Fruit fly (Drosophila melanogaster) whole organism, prepupa: ENCODE measurements around the gene CG18542.

Experiments used
- CG10669 ChIP-seq: fragments of 200-800 bp; sonication (Bioruptor generic); optimal IDR thresholded peaks from 3 replicates; lab custom pipeline; 2018; ENCODE audit warnings: missing biosample characterization, mild to moderate bottlenecking, missing genetic modification characterization, moderate library complexity
- CG11294 ChIP-seq: fragments of 200-800 bp; sonication (Bioruptor generic); IDR thresholded peaks from 2 replicates; pipeline ENCODE4 v1.3.6; 2022; ENCODE audit warnings: missing biosample characterization, missing genetic modification characterization
- CG11902 ChIP-seq: fragments of 200-800 bp; sonication (Bioruptor generic); optimal IDR thresholded peaks from 3 replicates; lab custom pipeline; 2016; ENCODE audit warnings: missing biosample characterization, missing genetic modification characterization
- CG15336 ChIP-seq: fragments of 200-800 bp; sonication (Bioruptor generic); IDR thresholded peaks from 2 replicates; pipeline ENCODE4 v1.3.6; 2022; ENCODE audit warnings: missing biosample characterization, missing genetic modification characterization
- CG1621 ChIP-seq: fragments of 200-800 bp; sonication (Bioruptor generic); optimal IDR thresholded peaks from 3 replicates; lab custom pipeline; 2018; ENCODE audit warnings: missing biosample characterization, mild to moderate bottlenecking, missing genetic modification characterization
- CG31627 ChIP-seq: fragments of 200-800 bp; sonication (Bioruptor generic); optimal IDR thresholded peaks from 3 replicates; lab custom pipeline; 2016; ENCODE audit warnings: missing biosample characterization, missing genetic modification characterization
- CG34406 ChIP-seq: fragments of 200-800 bp; sonication (Bioruptor generic); optimal IDR thresholded peaks from 3 replicates; lab custom pipeline; 2016; ENCODE audit warnings: missing biosample characterization, missing genetic modification characterization
- CG6163 ChIP-seq: fragments of 200-800 bp; sonication (Bioruptor generic); IDR thresholded peaks from 3 replicates; pipeline ENCODE4 v1.3.6; 2022; ENCODE audit warnings: missing biosample characterization, missing genetic modification characterization
- CG6792 ChIP-seq: fragments of 200-800 bp; sonication (Bioruptor generic); optimal IDR thresholded peaks from 3 replicates; lab custom pipeline; 2016; ENCODE audit warnings: missing biosample characterization, missing genetic modification characterization
- CG6808 ChIP-seq: fragments of 200-800 bp; sonication (Bioruptor generic); optimal IDR thresholded peaks from 3 replicates; lab custom pipeline; 2017; ENCODE audit warnings: missing biosample characterization, missing genetic modification characterization, mild to moderate bottlenecking, moderate library complexity, missing genetic modification reagents
- CG6854 ChIP-seq: fragments of 200-800 bp; sonication (Bioruptor generic); optimal IDR thresholded peaks from 2 replicates; lab custom pipeline; 2017; ENCODE audit warnings: missing biosample characterization, mild to moderate bottlenecking, missing genetic modification characterization
- CG7368 ChIP-seq: fragments of 200-800 bp; sonication (Bioruptor generic); optimal IDR thresholded peaks from 3 replicates; lab custom pipeline; 2016; ENCODE audit warnings: missing biosample characterization, missing genetic modification characterization
- CG8119 ChIP-seq: fragments of 200-800 bp; sonication (Bioruptor generic); IDR thresholded peaks from 3 replicates; pipeline ENCODE4 v1.3.6; 2022; ENCODE audit warnings: missing biosample characterization, missing genetic modification characterization
- CG8319 ChIP-seq: fragments of 200-800 bp; sonication (Bioruptor generic); optimal IDR thresholded peaks from 3 replicates; lab custom pipeline; 2016; ENCODE audit warnings: missing biosample characterization, missing genetic modification characterization
- CG8632 ChIP-seq: fragments of 200-800 bp; sonication (Bioruptor generic); optimal IDR thresholded peaks from 3 replicates; lab custom pipeline; 2016; ENCODE audit warnings: missing biosample characterization, missing genetic modification characterization
- CG9139 ChIP-seq: fragments of 200-800 bp; sonication (Bioruptor generic); optimal IDR thresholded peaks from 3 replicates; lab custom pipeline; 2017; ENCODE audit warnings: missing biosample characterization, mild to moderate bottlenecking, missing genetic modification characterization
- Eip78C ChIP-seq: fragments of 200-800 bp; sonication (Bioruptor generic); peaks from one replicate; lab custom pipeline; 2016; ENCODE audit warnings: missing biosample characterization, missing genetic modification characterization
- Gug ChIP-seq: fragments of 200-800 bp; sonication (Bioruptor generic); IDR thresholded peaks from 2 replicates; pipeline ENCODE4 v1.3.6; 2022; ENCODE audit warnings: missing biosample characterization, missing genetic modification characterization
- OdsH ChIP-seq: fragments of 200-800 bp; sonication (Bioruptor generic); optimal IDR thresholded peaks from 3 replicates; lab custom pipeline; 2016; ENCODE audit warnings: missing biosample characterization, missing genetic modification characterization
- Smox ChIP-seq: fragments of 200-800 bp; sonication (Bioruptor generic); optimal IDR thresholded peaks from 3 replicates; lab custom pipeline; 2016; ENCODE audit warnings: missing biosample characterization, missing genetic modification characterization
- Sox14 ChIP-seq: fragments of 200-800 bp; sonication (Bioruptor generic); optimal IDR thresholded peaks from 3 replicates; lab custom pipeline; 2016; ENCODE audit warnings: missing biosample characterization, missing genetic modification characterization
- Sox15 ChIP-seq: fragments of 200-800 bp; sonication (Bioruptor generic); optimal IDR thresholded peaks from 3 replicates; lab custom pipeline; 2016; ENCODE audit warnings: missing biosample characterization, missing genetic modification characterization
- achi ChIP-seq: fragments of 200-800 bp; sonication (Bioruptor generic); optimal IDR thresholded peaks from 3 replicates; lab custom pipeline; 2016; ENCODE audit warnings: missing biosample characterization, missing genetic modification characterization
- dsx ChIP-seq: fragments of 200-800 bp; optimal IDR thresholded peaks from 3 replicates; lab custom pipeline; 2019; ENCODE audit warnings: missing biosample characterization, mild to moderate bottlenecking, missing genetic modification characterization, moderate library complexity; ENCODE audit not compliant: poor library complexity, severe bottlenecking
- eg ChIP-seq: fragments of 200-800 bp; sonication (Bioruptor generic); IDR thresholded peaks from 3 replicates; pipeline ENCODE4 v1.3.6; 2022; ENCODE audit warnings: missing biosample characterization, missing genetic modification characterization
- esn ChIP-seq: fragments of 200-800 bp; sonication (Bioruptor generic); optimal IDR thresholded peaks from 2 replicates; lab custom pipeline; 2016; ENCODE audit warnings: missing biosample characterization, mild to moderate bottlenecking, missing genetic modification characterization, moderate library complexity
- fd59A ChIP-seq: fragments of 200-800 bp; sonication (Bioruptor generic); optimal IDR thresholded peaks from 2 replicates; lab custom pipeline; 2017; ENCODE audit warnings: missing biosample characterization, mild to moderate bottlenecking, missing genetic modification characterization, missing genetic modification reagents
- fkh ChIP-seq: fragments of 200-800 bp; sonication (Bioruptor generic); optimal IDR thresholded peaks from 3 replicates; lab custom pipeline; 2017; ENCODE audit warnings: missing biosample characterization, mild to moderate bottlenecking, missing genetic modification characterization, moderate library complexity
- pdm3 ChIP-seq: fragments of 200-800 bp; sonication (Bioruptor generic); optimal IDR thresholded peaks from 3 replicates; lab custom pipeline; 2016; ENCODE audit warnings: missing biosample characterization, missing genetic modification characterization
- salr ChIP-seq, 2 experiments: fragments of 200-800 bp; sonication (Bioruptor generic); optimal IDR thresholded peaks; 3 replicates each; lab custom pipeline; 2016 to 2018; ENCODE audit warnings: missing biosample characterization in 2 of 2, missing genetic modification characterization in 2 of 2, mild to moderate bottlenecking in 1 of 2
- ss ChIP-seq, 2 experiments: fragments of 200-800 bp; sonication (Bioruptor generic); optimal IDR thresholded peaks; 2 replicates in 1 of 2; 3 replicates in 1 of 2; lab custom pipeline; 2017 to 2018; ENCODE audit warnings: mild to moderate bottlenecking in 2 of 2, missing biosample characterization in 2 of 2, missing genetic modification characterization in 2 of 2, moderate library complexity in 1 of 2
- vri ChIP-seq: fragments of 200-800 bp; sonication (Bioruptor generic); optimal IDR thresholded peaks from 3 replicates; lab custom pipeline; 2016; ENCODE audit warnings: missing biosample characterization, mild to moderate bottlenecking, missing genetic modification characterization

CG18542 gene

DNA sequence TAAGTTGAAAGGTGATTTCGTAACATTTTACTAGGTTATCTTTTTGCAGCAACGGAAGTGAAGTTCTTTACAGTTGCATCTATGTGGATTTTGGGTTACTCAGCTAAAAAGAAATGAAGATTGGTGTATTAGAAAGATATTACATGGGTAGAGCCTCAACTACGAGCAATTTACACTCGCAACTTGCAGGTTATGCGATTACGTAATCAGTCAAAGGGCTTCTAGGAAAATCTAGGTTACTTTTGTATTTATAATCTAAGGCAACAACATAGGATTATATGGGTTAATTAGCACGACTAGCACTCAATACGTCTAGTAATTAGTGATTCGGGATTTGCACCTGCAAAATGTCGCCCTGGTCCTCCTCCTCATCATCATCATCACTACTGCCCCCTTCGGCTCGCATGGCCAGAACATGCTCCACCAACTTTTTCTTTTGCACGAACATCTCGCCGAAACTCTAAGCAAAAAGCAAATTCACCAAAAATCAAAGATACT is 11.3 kb upstream of the CG18542 start, which contains the start of gene Dhc1:
Dhc1 (minus strand) TSS at position 448 of the 498 bp plus-strand sequence.
- no peak for TF ChIP-seq CG1621 (tag; lab: Kevin White, UChicago)

DNA sequence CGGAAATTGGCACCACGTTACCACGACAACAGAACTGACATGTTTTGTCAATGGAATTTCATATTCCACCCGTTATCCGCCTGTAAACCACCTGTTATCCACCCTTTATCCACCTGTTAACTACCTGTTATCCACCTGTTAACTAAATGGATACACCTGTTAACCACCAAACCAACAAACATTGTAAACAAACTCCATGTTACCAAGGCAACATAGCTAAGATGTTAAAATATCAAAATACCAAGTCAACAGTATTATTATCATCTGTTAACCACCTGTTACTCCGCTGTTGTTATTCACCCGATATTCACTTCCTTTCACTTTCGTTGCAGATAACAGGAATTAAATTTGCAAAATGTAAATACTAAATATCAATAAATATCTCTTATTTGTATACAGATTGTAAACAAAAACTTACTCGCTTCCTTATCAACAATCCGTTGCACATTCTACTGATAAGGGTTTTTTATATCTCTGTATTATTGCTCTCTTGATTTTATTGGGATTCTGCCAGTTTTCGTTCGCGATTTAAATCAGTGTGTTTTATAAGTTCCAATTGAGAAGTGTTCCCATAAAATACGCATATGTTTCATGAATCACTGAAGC is 10.5 kb upstream of the CG18542 start, which contains the start of gene Nepl12:
Nepl12 (plus strand) TSS at position 556 of the 606 bp plus-strand sequence.
- peak in 1 of 2 experiments; percentile 22 for TF ChIP-seq salr (GFP tag; optimal IDR thresholded peaks at IDR 0.05; lab: Kevin White, UChicago)
- TF ChIP-seq CG8319 (GFP tag; lab: Kevin White, UChicago), result peak; percentile 18
- TF ChIP-seq CG6163 (GFP tag; lab: Robert Waterston, UW), result no peak
- TF ChIP-seq CG8632 (GFP tag; lab: Kevin White, UChicago), result peak; percentile 27
- TF ChIP-seq CG11902 (GFP tag; lab: Kevin White, UChicago), result peak; percentile 19
- TF ChIP-seq OdsH (GFP tag; lab: Kevin White, UChicago), result no peak
- peak; percentile 8 for TF ChIP-seq achi (GFP tag; lab: Kevin White, UChicago)
- TF ChIP-seq pdm3 (GFP tag; lab: Kevin White, UChicago), result no peak
- TF ChIP-seq CG34406, result peak; percentile 9
- peak; percentile 12 for TF ChIP-seq CG6792 (GFP tag; lab: Kevin White, UChicago)

DNA sequence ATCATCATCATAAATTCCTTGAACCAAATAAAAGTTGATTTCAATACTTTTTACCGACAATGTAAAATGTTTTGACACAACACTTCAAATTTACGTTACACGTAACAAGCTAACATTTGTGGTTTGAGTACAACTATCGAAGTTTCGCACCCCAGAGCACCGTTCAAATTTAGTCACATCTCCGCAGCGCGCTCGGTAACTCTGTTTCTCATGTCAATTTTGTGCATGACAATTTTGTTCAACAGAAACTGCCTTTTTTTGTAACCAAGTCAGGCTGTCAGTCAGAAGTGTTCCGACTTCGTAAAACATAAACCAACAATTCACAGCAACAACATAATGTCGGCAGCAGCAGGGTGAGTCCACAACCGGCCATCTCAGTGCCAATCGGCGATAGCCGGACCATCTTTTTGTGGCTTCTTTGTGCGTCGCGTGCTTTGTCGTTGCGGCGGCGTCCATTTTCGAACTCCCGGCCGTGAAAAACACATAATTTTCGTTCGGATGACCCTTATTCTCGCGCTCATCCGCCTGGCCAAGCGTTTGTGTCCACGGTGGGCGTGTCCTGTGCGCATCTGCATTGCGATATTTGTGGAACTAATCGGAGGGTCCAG is 7.7 kb upstream of the CG18542 start, which contains the start of gene p23:
p23 (plus strand) TSS at position 194 of the 608 bp plus-strand sequence.
- no peak for TF ChIP-seq CG8119 (GFP tag; lab: Robert Waterston, UW)
- TF ChIP-seq CG10669 (GFP tag; lab: Kevin White, UChicago), result no peak
- TF ChIP-seq CG6808 (GFP tag; lab: Kevin White, UChicago), result no peak
- TF ChIP-seq fkh (GFP tag; lab: Kevin White, UChicago), result peak; percentile 11
- no peak for TF ChIP-seq vri (GFP tag; lab: Kevin White, UChicago)
- peak; percentile 34 for TF ChIP-seq dsx (GFP tag; lab: Kevin White, UChicago)
- TF ChIP-seq Smox, result no peak
- no peak for TF ChIP-seq Eip78C (GFP tag; lab: Kevin White, UChicago)
- TF ChIP-seq CG9139 (GFP tag; lab: Kevin White, UChicago), result peak; percentile 9
- no peak for TF ChIP-seq Gug (GFP tag; lab: Robert Waterston, UW)
- TF ChIP-seq OdsH (GFP tag; lab: Kevin White, UChicago), result no peak
- peak in 1 of 2 experiments; percentile 43 for TF ChIP-seq ss (GFP tag; optimal IDR thresholded peaks at IDR 0.05; lab: Kevin White, UChicago)
- TF ChIP-seq CG6854 (GFP tag; lab: Kevin White, UChicago), result no peak
- no peak for TF ChIP-seq CG11902 (GFP tag; lab: Kevin White, UChicago)
- TF ChIP-seq Sox14 (GFP tag; lab: Kevin White, UChicago), result peak; percentile 66
- TF ChIP-seq salr (GFP tag; optimal IDR thresholded peaks at IDR 0.05; lab: Kevin White, UChicago), result no peak
- TF ChIP-seq CG1621 (tag; lab: Kevin White, UChicago), result no peak
- TF ChIP-seq CG11294 (GFP tag; lab: Robert Waterston, UW), result no peak
- TF ChIP-seq CG8319 (GFP tag; lab: Kevin White, UChicago), result no peak
- TF ChIP-seq CG7368 (GFP tag; lab: Kevin White, UChicago), result no peak
- TF ChIP-seq achi (GFP tag; lab: Kevin White, UChicago), result peak; percentile 81
- no peak for TF ChIP-seq pdm3 (GFP tag; lab: Kevin White, UChicago)
- TF ChIP-seq eg (GFP tag; lab: Robert Waterston, UW), result 0 out of 3 replicates have a peak, but pooled peaks have one; percentile 9
- TF ChIP-seq CG15336 (GFP tag; lab: Robert Waterston, UW), result no peak

DNA sequence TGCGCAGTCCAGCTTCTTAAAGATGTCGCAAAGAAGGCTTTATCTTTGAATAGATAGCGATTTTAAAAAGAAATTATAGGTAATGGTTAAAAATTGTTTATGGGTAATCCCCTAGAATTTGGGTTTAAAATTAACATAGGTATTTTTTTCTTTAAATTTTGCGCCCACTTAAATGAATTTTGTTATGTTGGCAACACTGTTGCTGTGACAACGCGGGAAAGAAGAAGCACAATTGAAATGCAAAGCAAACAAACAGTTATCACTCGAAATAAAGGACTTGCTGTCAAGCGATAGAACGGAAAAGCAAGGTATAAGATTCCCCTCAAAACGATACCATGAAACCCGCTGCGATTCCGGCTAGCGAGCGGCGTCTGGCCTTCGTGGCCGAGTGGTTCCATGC is 5.8 kb upstream of the CG18542 start, which contains the start of gene nmdyn-D7:
nmdyn-D7 (plus strand) TSS at position 194 of the 400 bp plus-strand sequence.
- peak; percentile 92 for TF ChIP-seq fkh (GFP tag; lab: Kevin White, UChicago)
- TF ChIP-seq Sox15 (GFP tag; lab: Kevin White, UChicago), result no peak
- TF ChIP-seq achi (GFP tag; lab: Kevin White, UChicago), result peak; percentile 36
- TF ChIP-seq CG31627 (GFP tag; lab: Kevin White, UChicago), result no peak
- TF ChIP-seq Eip78C (GFP tag; lab: Kevin White, UChicago), result peak; percentile 29
- TF ChIP-seq esn, result peak; percentile 5
- no peak for TF ChIP-seq vri (GFP tag; lab: Kevin White, UChicago)
- TF ChIP-seq CG11902 (GFP tag; lab: Kevin White, UChicago), result no peak
- TF ChIP-seq dsx (GFP tag; lab: Kevin White, UChicago), result peak; percentile 58
- TF ChIP-seq fd59A (GFP tag; lab: Kevin White, UChicago), result no peak
- no peak for TF ChIP-seq salr (GFP tag; optimal IDR thresholded peaks at IDR 0.05; lab: Kevin White, UChicago)
